Worm (Caenorhabditis elegans) whole organism, late embryonic: Measurements from ENCODE around the gene F59G1.4.

Source experiments
- C08G9.2 ChIP-seq: sonication (generic microtip); optimal IDR thresholded peaks from 2 replicates; lab custom pipeline; 2016; ENCODE audit warnings: mild to moderate bottlenecking, missing genetic modification characterization, moderate library complexity, missing compliant biosample characterization
- C38D4.7 ChIP-seq: fragments of 200-800 bp; sonication (Bioruptor generic); optimal IDR thresholded peaks from 2 replicates; lab custom pipeline; 2018; ENCODE audit warnings: mild to moderate bottlenecking, missing genetic modification characterization, moderate library complexity, missing compliant biosample characterization
- T23F11.4 ChIP-seq: fragments of 200-800 bp; sonication (Bioruptor generic); optimal IDR thresholded peaks from 2 replicates; lab custom pipeline; 2018; ENCODE audit warnings: mild to moderate bottlenecking, missing genetic modification characterization, missing compliant biosample characterization
- ahr-1 ChIP-seq: sonication (generic microtip); optimal IDR thresholded peaks from 2 replicates; lab custom pipeline; 2016; ENCODE audit warnings: missing genetic modification characterization, missing compliant biosample characterization
- ceh-19 ChIP-seq: fragments of 200-800 bp; sonication (Bioruptor generic); optimal IDR thresholded peaks from 2 replicates; lab custom pipeline; 2018; ENCODE audit warnings: mild to moderate bottlenecking, missing genetic modification characterization, missing compliant biosample characterization
- ceh-2 ChIP-seq: sonication (generic microtip); optimal IDR thresholded peaks from 2 replicates; lab custom pipeline; 2016; ENCODE audit warnings: missing genotype, missing genetic modification characterization, missing compliant biosample characterization
- ceh-34 ChIP-seq: sonication (generic microtip); optimal IDR thresholded peaks from 2 replicates; lab custom pipeline; 2016; ENCODE audit warnings: mild to moderate bottlenecking, missing genetic modification characterization, missing compliant biosample characterization
- ceh-45 ChIP-seq: fragments of 200-800 bp; sonication (Bioruptor generic); IDR thresholded peaks from 2 replicates; pipeline ENCODE4 v1.3.6; 2022; ENCODE audit warnings: missing genetic modification reagents, missing genetic modification characterization, missing compliant biosample characterization
- che-1 ChIP-seq: sonication (generic microtip); optimal IDR thresholded peaks from 2 replicates; lab custom pipeline; 2016; ENCODE audit warnings: mild to moderate bottlenecking, missing genetic modification characterization, missing compliant biosample characterization
- elt-2 ChIP-seq: sonication (generic microtip); optimal IDR thresholded peaks from 2 replicates; lab custom pipeline; 2016; ENCODE audit warnings: missing genetic modification reagents, missing genetic modification characterization, missing compliant biosample characterization
- elt-4 ChIP-seq: sonication (generic microtip); optimal IDR thresholded peaks from 2 replicates; lab custom pipeline; 2016; ENCODE audit warnings: missing genetic modification characterization, missing compliant biosample characterization
- eyg-1 ChIP-seq: sonication (generic microtip); optimal IDR thresholded peaks from 2 replicates; lab custom pipeline; 2016; ENCODE audit warnings: missing genotype, missing genetic modification characterization, missing compliant biosample characterization
- fkh-10 ChIP-seq: fragments of 150-350 bp; optimal IDR thresholded peaks from 2 replicates; lab custom pipeline; 2014; ENCODE audit warnings: missing biosample characterization, missing genetic modification reagents, missing genetic modification characterization
- hlh-13 ChIP-seq: fragments of 200-800 bp; sonication (Bioruptor generic); optimal IDR thresholded peaks from 2 replicates; lab custom pipeline; 2018; ENCODE audit warnings: mild to moderate bottlenecking, missing genetic modification characterization, missing compliant biosample characterization
- hlh-15 ChIP-seq: sonication (generic microtip); optimal IDR thresholded peaks from 2 replicates; lab custom pipeline; 2016; ENCODE audit warnings: missing genetic modification characterization, missing compliant biosample characterization
- hlh-6 ChIP-seq: sonication (generic microtip); optimal IDR thresholded peaks from 2 replicates; lab custom pipeline; 2016; ENCODE audit warnings: missing genotype, missing genetic modification characterization, missing compliant biosample characterization
- hlh-8 ChIP-seq: sonication (generic microtip); optimal IDR thresholded peaks from 2 replicates; lab custom pipeline; 2016; ENCODE audit warnings: missing genotype, missing genetic modification characterization, missing compliant biosample characterization
- lim-6 ChIP-seq: sonication (generic microtip); optimal IDR thresholded peaks from 2 replicates; lab custom pipeline; 2016; ENCODE audit warnings: missing genetic modification characterization, missing compliant biosample characterization
- lin-11 ChIP-seq: fragments of 200-800 bp; sonication (Bioruptor generic); optimal IDR thresholded peaks from 2 replicates; lab custom pipeline; 2018; ENCODE audit warnings: mild to moderate bottlenecking, missing genetic modification characterization, missing compliant biosample characterization
- madf-2 ChIP-seq: sonication (generic microtip); optimal IDR thresholded peaks from 2 replicates; lab custom pipeline; 2017; ENCODE audit warnings: missing genetic modification characterization, missing compliant biosample characterization
- mec-3 ChIP-seq: sonication (generic microtip); optimal IDR thresholded peaks from 2 replicates; lab custom pipeline; 2016; ENCODE audit warnings: borderline replicate concordance, missing genetic modification characterization, missing compliant biosample characterization
- nfya-1 ChIP-seq: sonication (generic microtip); optimal IDR thresholded peaks from 2 replicates; lab custom pipeline; 2017; ENCODE audit warnings: missing genetic modification characterization, mild to moderate bottlenecking, missing compliant biosample characterization, antibody characterized with exemption, moderate library complexity
- nhr-11 ChIP-seq: fragments of 150-350 bp; optimal IDR thresholded peaks from 2 replicates; lab custom pipeline; 2014; ENCODE audit warnings: missing biosample characterization, missing genetic modification characterization
- npax-4 ChIP-seq: sonication (generic microtip); optimal IDR thresholded peaks from 2 replicates; lab custom pipeline; 2016; ENCODE audit warnings: missing genetic modification characterization, missing compliant biosample characterization
- pax-1 ChIP-seq: fragments of 150-350 bp; optimal IDR thresholded peaks from 2 replicates; lab custom pipeline; 2014; ENCODE audit warnings: missing biosample characterization, missing genetic modification characterization
- pha-2 ChIP-seq: sonication (generic microtip); optimal IDR thresholded peaks from 2 replicates; lab custom pipeline; 2017; ENCODE audit warnings: mild to moderate bottlenecking, missing genetic modification characterization, missing compliant biosample characterization
- pha-4 ChIP-seq: fragments of 150-350 bp; optimal IDR thresholded peaks from 2 replicates; lab custom pipeline; 2018; ENCODE audit warnings: missing biosample characterization, missing genetic modification reagents, missing genetic modification characterization
- pros-1 ChIP-seq: fragments of 150-350 bp; optimal IDR thresholded peaks from 2 replicates; lab custom pipeline; 2014; ENCODE audit warnings: missing biosample characterization, missing genetic modification reagents, missing genetic modification characterization
- rnt-1 ChIP-seq: sonication (generic microtip); optimal IDR thresholded peaks from 2 replicates; lab custom pipeline; 2016; ENCODE audit warnings: missing genetic modification characterization, missing compliant biosample characterization
- sdc-2 ChIP-seq: sonication (generic microtip); optimal IDR thresholded peaks from 2 replicates; lab custom pipeline; 2016; ENCODE audit warnings: missing genotype, missing genetic modification characterization, missing compliant biosample characterization
- sox-4 ChIP-seq: sonication (generic microtip); optimal IDR thresholded peaks from 2 replicates; lab custom pipeline; 2017; ENCODE audit warnings: mild to moderate bottlenecking, missing genetic modification characterization, inconsistent platforms, missing compliant biosample characterization
- syd-9 ChIP-seq: sonication (generic microtip); optimal IDR thresholded peaks from 2 replicates; lab custom pipeline; 2016; ENCODE audit warnings: mild to moderate bottlenecking, missing genetic modification characterization, moderate library complexity, missing compliant biosample characterization
- tbx-2 ChIP-seq: sonication (generic microtip); optimal IDR thresholded peaks from 2 replicates; lab custom pipeline; 2016; ENCODE audit warnings: missing genetic modification characterization, missing compliant biosample characterization
- unc-55 ChIP-seq: sonication (generic microtip); optimal IDR thresholded peaks from 2 replicates; lab custom pipeline; 2017; ENCODE audit warnings: missing biosample characterization, missing genetic modification reagents, missing genetic modification characterization
- ztf-16 ChIP-seq: sonication (generic microtip); optimal IDR thresholded peaks from 2 replicates; lab custom pipeline; 2017; ENCODE audit warnings: missing genetic modification characterization, missing compliant biosample characterization

F59G1.4 gene

DNA sequence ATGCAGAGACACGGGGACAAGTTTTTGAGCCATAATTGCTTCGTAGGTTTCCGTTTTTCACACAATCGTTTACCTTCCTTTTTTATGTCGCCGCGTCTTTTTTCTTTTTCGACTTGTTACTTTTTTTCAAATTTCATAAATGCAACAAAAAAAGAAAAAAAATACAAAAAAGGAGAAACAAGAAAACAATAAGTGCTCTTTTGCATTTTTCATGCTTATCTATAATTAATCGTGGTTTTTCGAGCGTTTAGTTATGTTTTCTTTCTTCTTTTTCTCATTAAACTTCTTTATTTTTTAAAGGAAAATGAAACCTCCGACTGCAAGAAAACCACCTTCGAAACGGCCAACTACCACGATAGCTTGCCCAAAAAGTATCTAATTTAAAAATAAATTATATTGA is at the start of gene F59G1.4:
Gene F59G1.4 (plus strand): TSS at position 301 of the 400 bp plus-strand sequence.
- TF ChIP-seq ceh-19 (GFP tag; lab: Kevin White, UChicago), result no peak
- no peak for TF ChIP-seq lim-6 (tag; lab: Kevin White, UChicago)
- TF ChIP-seq pax-1 (tag; lab: Kevin White, UChicago), result no peak
- TF ChIP-seq hlh-6, result no peak
- TF ChIP-seq nfya-1 (tag; lab: Kevin White, UChicago), result no peak
- TF ChIP-seq ceh-45 (GFP tag; lab: Robert Waterston, UW), result no peak

DNA sequence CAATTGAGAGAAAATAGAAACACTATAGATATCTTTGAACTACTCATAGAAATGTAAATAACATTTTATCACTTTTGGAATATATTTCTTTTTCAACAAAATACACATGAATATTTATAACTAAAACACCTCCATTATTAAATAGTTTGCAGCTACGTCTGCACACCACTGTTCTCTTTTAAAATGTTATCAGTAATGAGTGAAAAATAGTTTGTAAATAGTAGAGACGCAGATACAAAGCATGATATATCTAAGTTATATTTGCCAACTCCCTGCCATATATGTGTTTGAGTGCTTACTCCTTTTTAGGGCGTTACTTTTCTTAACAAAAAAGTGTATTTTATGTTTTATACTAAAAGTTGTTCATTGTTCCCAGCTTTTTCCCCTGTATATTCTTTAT is 49.8 kb upstream of the F59G1.4 start:
- TF ChIP-seq ceh-2 (tag; lab: Kevin White, UChicago) (no peak), nfya-1 (tag; lab: Kevin White, UChicago) (no peak), elt-2 (tag; lab: Kevin White, UChicago) (peak; percentile 58), C38D4.7 (GFP tag; lab: Kevin White, UChicago) (no peak), mec-3 (tag; lab: Kevin White, UChicago) (no peak), tbx-2 (tag; lab: Kevin White, UChicago) (no peak), unc-55 (no peak), pros-1 (no peak)
- TF ChIP-seq, all 69 proteins: peak for 1

DNA sequence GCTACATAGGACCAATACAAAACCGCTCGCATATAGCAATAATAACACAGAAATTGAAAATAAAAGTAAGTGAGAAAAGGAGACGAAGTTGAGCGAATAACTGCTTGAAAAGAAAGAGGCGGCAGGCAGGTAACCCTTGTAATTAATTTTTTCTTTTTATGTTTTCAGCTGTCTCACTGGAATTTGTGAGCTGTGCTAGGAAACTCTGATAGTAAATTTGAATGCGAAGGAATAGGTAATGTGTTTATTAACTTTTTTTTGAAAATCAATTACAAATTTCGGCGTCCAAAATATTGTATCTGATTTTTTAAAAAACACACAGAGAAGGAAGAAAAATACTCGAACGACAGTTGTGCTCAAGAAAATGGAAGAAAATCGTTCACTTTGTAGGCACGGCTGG is 44.0 kb upstream of the F59G1.4 start, which contains the start of gene H41C03.2:
Gene H41C03.2 (minus strand): TSS at position 101 of the 400 bp plus-strand sequence.
- no peak for TF ChIP-seq T23F11.4 (GFP tag; lab: Kevin White, UChicago)

DNA sequence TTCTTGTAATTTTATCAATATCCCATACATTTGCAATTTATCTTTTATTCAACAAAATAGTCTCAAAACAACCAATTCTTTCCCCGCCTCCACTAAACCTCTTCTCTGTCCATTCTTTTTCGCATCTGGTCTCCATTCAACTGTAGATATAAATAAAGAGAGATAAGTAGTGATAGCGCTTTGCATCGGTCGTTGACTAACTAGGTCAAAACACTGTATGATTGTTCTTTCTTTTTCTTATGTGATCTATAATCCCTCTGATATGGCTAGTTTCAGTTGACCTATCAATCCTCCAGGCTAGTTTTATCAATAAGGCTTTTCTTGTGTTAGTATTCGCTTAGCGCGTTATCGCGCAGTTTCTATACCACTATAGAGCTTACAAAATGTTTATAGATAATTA is 42.7 kb upstream of the F59G1.4 start:
- TF ChIP-seq ahr-1 (tag; lab: Kevin White, UChicago), result no peak
- TF ChIP-seq ceh-45 (GFP tag; lab: Robert Waterston, UW), result no peak
- no peak for TF ChIP-seq che-1 (tag; lab: Kevin White, UChicago)
- TF ChIP-seq pha-4, result no peak
- no peak for TF ChIP-seq fkh-10 (GFP tag; lab: Kevin White, UChicago)
- no peak for TF ChIP-seq pros-1
- TF ChIP-seq T23F11.4 (GFP tag; lab: Kevin White, UChicago), result no peak
- no peak for TF ChIP-seq pha-2
- no peak for TF ChIP-seq hlh-13
- TF ChIP-seq lin-11 (tag; lab: Kevin White, UChicago), result no peak

DNA sequence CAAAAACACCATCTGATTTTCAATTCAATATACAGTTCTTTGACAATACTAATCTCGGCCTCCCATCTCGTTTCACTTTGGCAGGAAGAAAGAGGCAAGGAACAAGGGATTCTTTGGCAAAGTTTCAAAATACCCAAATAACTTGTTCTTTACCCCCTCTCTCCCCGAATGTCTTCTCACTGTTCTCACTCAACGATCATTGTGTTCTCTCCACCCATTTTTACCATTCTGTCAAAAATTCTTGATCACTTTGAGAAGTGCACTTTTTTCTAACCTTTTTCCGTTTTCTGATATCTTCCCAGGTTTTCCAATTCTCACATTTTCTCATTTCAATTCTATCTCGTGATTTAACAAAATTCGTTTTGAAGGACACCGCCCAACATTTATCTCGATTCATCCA is 41.8 kb upstream of the F59G1.4 start, which contains the start of gene H41C03.1:
Gene H41C03.1 (plus strand): TSS at position 301 of the 400 bp plus-strand sequence.
- TF ChIP-seq ceh-19 (GFP tag; lab: Kevin White, UChicago) (no peak), T23F11.4 (GFP tag; lab: Kevin White, UChicago) (no peak), npax-4 (tag; lab: Kevin White, UChicago) (no peak), mec-3 (tag; lab: Kevin White, UChicago) (no peak), ztf-16 (tag; lab: Kevin White, UChicago) (no peak), lin-11 (tag; lab: Kevin White, UChicago) (no peak), hlh-15 (tag; lab: Kevin White, UChicago) (no peak), ceh-34 (tag; lab: Kevin White, UChicago) (no peak), elt-4 (tag; lab: Kevin White, UChicago) (no peak), hlh-13 (no peak)

DNA sequence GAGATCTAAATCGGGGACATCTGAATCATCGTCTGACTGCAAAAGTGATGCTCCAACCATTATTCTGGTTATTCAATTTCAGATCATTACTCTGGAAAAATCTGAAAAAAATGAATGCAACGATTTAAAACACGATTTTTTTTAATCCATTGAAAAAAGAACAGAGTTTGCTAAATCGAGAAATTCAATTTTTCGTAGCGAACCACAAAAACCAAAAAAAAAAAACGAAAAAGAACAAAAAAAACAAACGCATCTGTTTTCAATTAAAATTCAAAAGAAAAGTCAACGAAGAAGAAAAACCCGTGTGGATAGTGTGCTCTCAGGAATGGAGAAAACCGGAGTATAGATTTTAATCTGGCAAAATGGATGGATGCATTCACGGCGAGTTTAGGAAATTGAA is 37.6 kb upstream of the F59G1.4 start, which contains the start of gene F55C12.4:
Gene F55C12.4 (minus strand): TSS at position 101 of the 400 bp plus-strand sequence.
- TF ChIP-seq elt-4 (tag; lab: Kevin White, UChicago), result no peak
- TF ChIP-seq elt-2 (tag; lab: Kevin White, UChicago), result no peak
- no peak for TF ChIP-seq C38D4.7 (GFP tag; lab: Kevin White, UChicago)
- TF ChIP-seq eyg-1 (tag; lab: Kevin White, UChicago), result no peak
- no peak for TF ChIP-seq ztf-16 (tag; lab: Kevin White, UChicago)
- no peak for TF ChIP-seq nhr-11 (tag; lab: Kevin White, UChicago)
- TF ChIP-seq syd-9 (tag; lab: Kevin White, UChicago), result no peak
- TF ChIP-seq rnt-1, result no peak
- no peak for TF ChIP-seq C08G9.2 (tag; lab: Kevin White, UChicago)
- TF ChIP-seq sox-4 (tag; lab: Kevin White, UChicago), result no peak
- no peak for TF ChIP-seq hlh-8 (tag; lab: Kevin White, UChicago)
- no peak for TF ChIP-seq hlh-15 (tag; lab: Kevin White, UChicago)
- no peak for TF ChIP-seq madf-2 (tag; lab: Kevin White, UChicago)
- no peak for TF ChIP-seq sdc-2 (tag; lab: Kevin White, UChicago)
